Worm (Caenorhabditis elegans): ENCODE data around the gene idpb-1.
A peak's percentile ranks its signal among the peaks of the same experiment; 100 is the strongest.

DNA sequence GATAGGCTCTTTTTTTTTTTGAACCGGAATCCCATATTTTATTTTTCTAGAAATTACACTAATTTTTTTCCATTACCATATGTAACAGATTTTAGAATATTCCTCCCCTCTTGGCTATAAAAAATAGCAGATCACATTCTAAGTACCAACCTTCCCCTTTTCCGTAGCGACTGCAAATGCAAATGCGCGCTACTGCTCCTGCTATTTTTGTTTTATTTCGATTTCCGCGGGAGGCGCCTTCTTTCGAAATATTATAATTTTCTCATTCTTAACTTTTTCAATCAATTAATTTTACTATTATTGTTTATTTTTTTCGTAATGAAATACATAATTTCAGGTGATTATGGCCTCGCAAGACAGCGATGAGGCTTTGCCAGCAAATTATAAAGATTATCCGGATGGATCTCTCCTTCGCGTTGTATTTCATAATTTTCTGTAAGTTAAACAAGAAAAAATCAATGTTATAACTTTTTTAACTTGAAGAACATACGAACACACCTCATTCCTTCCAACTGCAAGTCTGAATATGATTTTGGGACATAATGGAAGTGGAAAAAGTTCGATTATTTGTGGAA lies 39.9 kb upstream of the idpb-1 start, which contains the start of gene smc-5:
- TF ChIP-seq mep-1 (tag; optimal IDR thresholded peaks at IDR 0.05), result peak; percentile 86
- TF ChIP-seq ztf-11 (tag; optimal IDR thresholded peaks at IDR 0.05), result no peak
- TF ChIP-seq unc-62 (GFP tag; optimal IDR thresholded peaks at IDR 0.05), result no peak
- TF ChIP-seq pha-4 (tag; optimal IDR thresholded peaks at IDR 0.05), result peak; percentile 8
- TF ChIP-seq elt-3 (tag; optimal IDR thresholded peaks at IDR 0.05), result no peak
- TF ChIP-seq nhr-12 (tag; optimal IDR thresholded peaks at IDR 0.05), result no peak
- TF ChIP-seq snpc-4 (tag; optimal IDR thresholded peaks at IDR 0.05), result no peak
- TF ChIP-seq M03D4.4 (tag; optimal IDR thresholded peaks at IDR 0.05), result no peak
- TF ChIP-seq ceh-39 (tag; optimal IDR thresholded peaks at IDR 0.05), result peak; percentile 42
- TF ChIP-seq ceh-43 (GFP tag; optimal IDR thresholded peaks at IDR 0.05), result no peak
- TF ChIP-seq lsy-2 (tag; optimal IDR thresholded peaks at IDR 0.05), result peak; percentile 85
- peak; percentile 56 for TF ChIP-seq nhr-237 (tag; optimal IDR thresholded peaks at IDR 0.05)
- TF ChIP-seq sptf-1 (tag; optimal IDR thresholded peaks at IDR 0.05), result no peak
